Fruit fly (Drosophila melanogaster) whole organism, embryonic: ENCODE measurements around the gene CG6923.

Source experiments
- Atf-2 ChIP-seq: fragments of 200-800 bp; sonication (Bioruptor generic); optimal IDR thresholded peaks from 2 replicates; lab custom pipeline; 2016; ENCODE audit warnings: missing biosample characterization, missing genetic modification characterization
- CG10209 ChIP-seq: fragments of 200-800 bp; sonication (Bioruptor generic); optimal IDR thresholded peaks from 3 replicates; lab custom pipeline; 2017; ENCODE audit warnings: missing biosample characterization, mild to moderate bottlenecking, missing genetic modification characterization, missing genetic modification reagents
- CG10979 ChIP-seq: fragments of 200-800 bp; sonication (Bioruptor generic); optimal IDR thresholded peaks from 2 replicates; lab custom pipeline; 2018; ENCODE audit warnings: missing biosample characterization, mild to moderate bottlenecking, missing genetic modification characterization, moderate library complexity
- CG16779 ChIP-seq: fragments of 200-800 bp; sonication (Bioruptor generic); IDR thresholded peaks from 2 replicates; pipeline ENCODE4 v1.3.6; 2022; ENCODE audit warnings: missing biosample characterization, missing genetic modification characterization
- CG16813 ChIP-seq: fragments of 200-800 bp; sonication (Bioruptor generic); IDR thresholded peaks from 3 replicates; pipeline ENCODE4 v1.3.6; 2022; ENCODE audit warnings: missing biosample characterization, missing genetic modification characterization; ENCODE audit not compliant: partially characterized antibody
- CG16863 ChIP-seq: fragments of 200-800 bp; sonication (Bioruptor generic); optimal IDR thresholded peaks from 3 replicates; lab custom pipeline; 2016; ENCODE audit warnings: missing biosample characterization, missing genetic modification characterization
- CG1832 ChIP-seq: fragments of 200-800 bp; sonication (Bioruptor generic); optimal IDR thresholded peaks from 2 replicates; lab custom pipeline; 2017; ENCODE audit warnings: missing biosample characterization, mild to moderate bottlenecking, missing genetic modification characterization, inconsistent platforms
- CG2712 ChIP-seq: fragments of 200-800 bp; optimal IDR thresholded peaks from 3 replicates; lab custom pipeline; 2019; ENCODE audit warnings: missing biosample characterization, mild to moderate bottlenecking, missing genetic modification characterization, moderate library complexity
- CG32772 ChIP-seq: fragments of 200-800 bp; sonication (Bioruptor generic); IDR thresholded peaks from 2 replicates; pipeline ENCODE4 v1.3.6; 2022; ENCODE audit warnings: missing biosample characterization, missing genetic modification characterization
- CG34422 ChIP-seq: fragments of 200-800 bp; sonication (Bioruptor generic); IDR thresholded peaks from 3 replicates; pipeline ENCODE4 v1.3.6; 2022; ENCODE audit warnings: missing biosample characterization, missing genetic modification characterization
- CG3726 ChIP-seq: fragments of 200-800 bp; sonication (Bioruptor generic); IDR thresholded peaks from 3 replicates; pipeline ENCODE4, ENCODE4 v1.3.6; 2022; ENCODE audit warnings: missing biosample characterization, missing genetic modification characterization
- CG3995 ChIP-seq: fragments of 200-800 bp; sonication (Bioruptor generic); optimal IDR thresholded peaks from 3 replicates; lab custom pipeline; 2016; ENCODE audit warnings: missing biosample characterization, missing genetic modification characterization
- CG4360 ChIP-seq: fragments of 200-800 bp; sonication (Bioruptor generic); IDR thresholded peaks from 2 replicates; pipeline ENCODE4 v1.3.6; 2022; ENCODE audit warnings: missing biosample characterization, missing genetic modification characterization
- CG5953 ChIP-seq: fragments of 200-800 bp; sonication (Bioruptor generic); IDR thresholded peaks from 2 replicates; pipeline ENCODE4 v1.3.6; 2022; ENCODE audit warnings: missing biosample characterization, missing genetic modification characterization
- CG6175 ChIP-seq: fragments of 200-800 bp; sonication (Bioruptor generic); IDR thresholded peaks from 3 replicates; pipeline ENCODE4 v1.3.6; 2022; ENCODE audit warnings: missing biosample characterization, missing genetic modification characterization
- CG6254 ChIP-seq: fragments of 200-800 bp; sonication (Bioruptor generic); optimal IDR thresholded peaks from 3 replicates; lab custom pipeline; 2017; ENCODE audit warnings: mild to moderate bottlenecking, missing biosample characterization, missing genetic modification reagents, missing genetic modification characterization
- CG7357 ChIP-seq: fragments of 200-800 bp; sonication (Bioruptor generic); IDR thresholded peaks from 3 replicates; pipeline ENCODE4 v1.3.6; 2022; ENCODE audit warnings: missing biosample characterization, missing genetic modification characterization
- CG7786 ChIP-seq: fragments of 200-800 bp; sonication (Bioruptor generic); optimal IDR thresholded peaks from 2 replicates; lab custom pipeline; 2016; ENCODE audit warnings: missing biosample characterization, missing genetic modification characterization
- CkIIα-i1 ChIP-seq: fragments of 200-800 bp; sonication (Bioruptor generic); IDR thresholded peaks from 2 replicates; pipeline ENCODE4 v1.3.6; 2022; ENCODE audit warnings: missing biosample characterization, missing genetic modification characterization
- D ChIP-seq, 2 experiments: fragments of 200-800 bp in 1 of 2; fragments of >200 bp in 1 of 2; sonication (Bioruptor generic) in 1 of 2; optimal IDR thresholded peaks; 2 replicates in 1 of 2; 3 replicates in 1 of 2; lab custom pipeline; 2017; ENCODE audit warnings: mild to moderate bottlenecking in 1 of 2, missing biosample characterization in 1 of 2, missing genetic modification characterization in 1 of 2, missing genetic modification reagents in 1 of 2
- Dek ChIP-seq: fragments of 200-800 bp; sonication (Bioruptor generic); optimal IDR thresholded peaks from 3 replicates; lab custom pipeline; 2019; ENCODE audit warnings: missing biosample characterization, mild to moderate bottlenecking, missing genetic modification characterization, moderate library complexity
- Eip74EF ChIP-seq, 2 experiments: fragments of 200-800 bp in 1 of 2; fragments of >200 bp in 1 of 2; sonication (Bioruptor generic) in 1 of 2; optimal IDR thresholded peaks; 2 replicates each; lab custom pipeline; 2017 to 2019; ENCODE audit warnings: missing biosample characterization in 2 of 2, missing genetic modification characterization in 2 of 2, mild to moderate bottlenecking in 1 of 2, moderate library complexity in 1 of 2
- Ets97D ChIP-seq: fragments of 200-800 bp; sonication (Bioruptor generic); optimal IDR thresholded peaks from 3 replicates; lab custom pipeline; 2016; ENCODE audit warnings: missing biosample characterization, missing genetic modification characterization
- GATAe ChIP-seq: fragments of 200-800 bp; sonication (Bioruptor generic); conservative IDR thresholded peaks from 2 replicates; pipeline ENCODE4 v1.3.6; 2022; ENCODE audit warnings: missing biosample characterization, missing genetic modification characterization
- Gug ChIP-seq: fragments of 200-800 bp; sonication (Bioruptor generic); IDR thresholded peaks from 4 replicates; pipeline ENCODE4 v1.3.6; 2022; ENCODE audit warnings: missing biosample characterization, missing genetic modification characterization
- Hmx ChIP-seq: fragments of 200-800 bp; sonication (Bioruptor generic); optimal IDR thresholded peaks from 2 replicates; lab custom pipeline; 2016; ENCODE audit warnings: missing biosample characterization, missing genetic modification characterization
- Med ChIP-seq: fragments of 200-800 bp; sonication (Bioruptor generic); peaks from one replicate; lab custom pipeline; 2016; ENCODE audit warnings: missing biosample characterization, missing genetic modification characterization, mild to moderate bottlenecking, inconsistent platforms, moderate library complexity
- NK7.1 ChIP-seq: fragments of 200-800 bp; sonication (Bioruptor generic); optimal IDR thresholded peaks from 3 replicates; lab custom pipeline; 2016; ENCODE audit warnings: missing biosample characterization, missing genetic modification characterization
- amos ChIP-seq: fragments of 200-800 bp; sonication (Bioruptor generic); IDR thresholded peaks from 2 replicates; pipeline ENCODE4 v1.3.6; 2022; ENCODE audit warnings: missing biosample characterization, missing genetic modification characterization; ENCODE audit not compliant: partially characterized antibody
- ase ChIP-seq: fragments of 200-800 bp; sonication (Bioruptor generic); IDR thresholded peaks from 3 replicates; pipeline ENCODE4 v1.3.6; 2022; ENCODE audit warnings: missing biosample characterization, missing genetic modification characterization
- ato ChIP-seq: fragments of 200-800 bp; sonication (Bioruptor generic); IDR thresholded peaks from 2 replicates; pipeline ENCODE4 v1.3.6; 2022; ENCODE audit warnings: missing biosample characterization, missing genetic modification characterization; ENCODE audit not compliant: partially characterized antibody
- bab2 ChIP-seq: fragments of 200-800 bp; sonication (Bioruptor generic); optimal IDR thresholded peaks from 2 replicates; lab custom pipeline; 2016; ENCODE audit warnings: missing biosample characterization, missing genetic modification characterization
- bcd ChIP-seq: fragments of 200-800 bp; sonication (Bioruptor generic); optimal IDR thresholded peaks from 2 replicates; lab custom pipeline; 2017; ENCODE audit warnings: missing biosample characterization, mild to moderate bottlenecking, missing genetic modification characterization
- cato ChIP-seq: fragments of 200-800 bp; sonication (Bioruptor generic); optimal IDR thresholded peaks from 2 replicates; lab custom pipeline; 2016; ENCODE audit warnings: missing biosample characterization, missing genetic modification characterization, borderline replicate concordance
- ci ChIP-seq: fragments of 200-800 bp; sonication (Bioruptor generic); IDR thresholded peaks from 3 replicates; pipeline ENCODE4 v1.3.6; 2022; ENCODE audit warnings: missing biosample characterization, missing genetic modification characterization
- dmrt99B ChIP-seq: fragments of 200-800 bp; sonication (Bioruptor generic); optimal IDR thresholded peaks from 2 replicates; lab custom pipeline; 2018; ENCODE audit warnings: missing biosample characterization, mild to moderate bottlenecking, missing genetic modification characterization, moderate library complexity
- esg ChIP-seq: fragments of 200-800 bp; sonication (Bioruptor generic); conservative IDR thresholded peaks from 2 replicates; pipeline ENCODE4 v1.3.6; 2022; ENCODE audit warnings: missing biosample characterization, missing genetic modification characterization
- exex ChIP-seq: fragments of 200-800 bp; sonication (Bioruptor generic); optimal IDR thresholded peaks from 4 replicates; lab custom pipeline; 2018; ENCODE audit warnings: missing biosample characterization, mild to moderate bottlenecking, missing genetic modification characterization, moderate library complexity
- fu2 ChIP-seq: fragments of 200-800 bp; sonication (Bioruptor generic); optimal IDR thresholded peaks from 2 replicates; lab custom pipeline; 2016; ENCODE audit warnings: missing biosample characterization, missing genetic modification characterization
- gce ChIP-seq: fragments of 200-800 bp; sonication (Bioruptor generic); IDR thresholded peaks from 3 replicates; pipeline ENCODE4 v1.3.6; 2022; ENCODE audit warnings: missing biosample characterization, missing genetic modification characterization
- jigr1 ChIP-seq: fragments of 200-800 bp; sonication (Bioruptor generic); IDR thresholded peaks from 3 replicates; pipeline ENCODE4 v1.3.6; 2022; ENCODE audit warnings: missing biosample characterization, missing genetic modification characterization
- lmd ChIP-seq: fragments of 200-800 bp; sonication (Bioruptor generic); IDR thresholded peaks from 2 replicates; pipeline ENCODE4 v1.3.6; 2022; ENCODE audit warnings: missing biosample characterization, missing genetic modification characterization
- onecut ChIP-seq: fragments of 200-800 bp; sonication (Bioruptor generic); IDR thresholded peaks from 2 replicates; pipeline ENCODE4 v1.3.6; 2022; ENCODE audit warnings: missing biosample characterization, missing genetic modification characterization
- ttk ChIP-seq: fragments of 200-800 bp; sonication (Bioruptor generic); IDR thresholded peaks from 2 replicates; pipeline ENCODE4 v2.1.2; 2022; ENCODE audit warnings: missing biosample characterization, missing genetic modification characterization
- unc-4 ChIP-seq: fragments of 200-800 bp; sonication (Bioruptor generic); IDR thresholded peaks from 2 replicates; pipeline ENCODE4 v1.3.6; 2022; ENCODE audit warnings: missing biosample characterization, missing genetic modification characterization; ENCODE audit not compliant: partially characterized antibody

The CG6923 gene

DNA sequence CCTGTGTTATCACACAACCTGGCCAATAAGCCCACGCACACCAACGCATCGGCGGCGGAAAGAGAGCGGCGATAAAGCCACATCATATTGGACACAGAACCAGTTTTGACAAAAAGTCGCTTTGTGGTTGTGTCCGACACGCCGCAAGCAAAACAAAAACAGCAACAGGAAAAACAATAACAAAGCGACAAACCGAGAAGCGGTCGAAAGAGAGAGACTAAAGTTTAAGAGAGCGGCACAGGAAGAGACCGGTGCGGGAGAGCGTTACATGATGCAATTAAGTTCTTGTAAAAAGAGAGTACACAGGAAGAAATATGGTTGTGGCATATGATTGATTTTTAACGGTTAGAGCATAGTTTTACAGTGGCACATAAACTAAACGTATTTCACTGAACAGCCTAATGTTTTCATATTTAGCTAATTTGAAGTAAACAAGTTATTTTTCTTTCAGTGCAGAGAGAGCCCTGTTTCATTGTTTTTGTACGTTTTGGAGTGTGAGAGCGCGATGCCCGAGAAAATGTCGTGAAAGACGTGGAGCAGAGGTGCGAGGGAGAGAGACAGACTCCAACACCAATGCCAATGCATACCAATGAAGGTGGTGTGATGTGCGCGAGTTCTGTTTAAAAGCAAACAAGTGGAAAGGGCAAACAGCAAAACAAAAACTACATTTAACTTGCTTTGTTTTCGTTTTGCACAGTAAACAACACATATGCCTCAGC lies 11.0 kb upstream of the CG6923 start (continued):
- TF ChIP-seq ci (GFP tag; lab: Robert Waterston, UW) = no peak
- peak; percentile 100 for TF ChIP-seq Atf-2 (GFP tag; lab: Kevin White, UChicago)
- no peak for TF ChIP-seq CG16813 (GFP tag; lab: Robert Waterston, UW)
- TF ChIP-seq CG16863 (GFP tag; lab: Kevin White, UChicago) = peak; percentile 100
- TF ChIP-seq CG1832 = peak; percentile 71
- TF ChIP-seq CG3995 (GFP tag; lab: Kevin White, UChicago) = peak; percentile 90
- no peak for TF ChIP-seq amos
- TF ChIP-seq Gug (GFP tag; lab: Robert Waterston, UW) = peak; percentile 100
- TF ChIP-seq ase (GFP tag; lab: Robert Waterston, UW) = no peak
- peak; percentile 98 for TF ChIP-seq CG7357
- TF ChIP-seq CG32772 = no peak
- TF ChIP-seq CG7786 = peak; percentile 100
- peak; percentile 99 for TF ChIP-seq onecut (GFP tag; lab: Robert Waterston, UW)
- TF ChIP-seq D (optimal IDR thresholded peaks at IDR 0.05; lab: Kevin White, UChicago) = peak; percentile 7
- peak; percentile 100 for TF ChIP-seq D (GFP tag; optimal IDR thresholded peaks at IDR 0.05; lab: Kevin White, UChicago)
- TF ChIP-seq CG5953 (GFP tag; lab: Robert Waterston, UW) = no peak
- TF ChIP-seq Dek = peak; percentile 100
- TF ChIP-seq CG6175 (GFP tag; lab: Robert Waterston, UW) = no peak
- TF ChIP-seq ato (GFP tag; lab: Robert Waterston, UW) = no peak
- TF ChIP-seq CG10209 (GFP tag; lab: Kevin White, UChicago) = peak; percentile 100
- peak; percentile 100 for TF ChIP-seq bab2 (GFP tag; lab: Kevin White, UChicago)
- TF ChIP-seq Hmx (GFP tag; lab: Kevin White, UChicago) = peak; percentile 99
- peak; percentile 100 for TF ChIP-seq cato (GFP tag; lab: Kevin White, UChicago)
- TF ChIP-seq Med (GFP tag; lab: Kevin White, UChicago) = peak; percentile 100
- no peak for TF ChIP-seq CG4360
- TF ChIP-seq fu2 (GFP tag; lab: Kevin White, UChicago) = peak; percentile 100
- TF ChIP-seq CG3726 (GFP tag; lab: Robert Waterston, UW) = no peak
- TF ChIP-seq CG6254 (GFP tag; lab: Kevin White, UChicago) = peak; percentile 98
- peak; percentile 100 for TF ChIP-seq CG2712 (tag; lab: Kevin White, UChicago)
- peak; percentile 98 for TF ChIP-seq exex (tag; lab: Kevin White, UChicago)
- no peak for TF ChIP-seq jigr1 (GFP tag; lab: Robert Waterston, UW)
- peak; percentile 100 for TF ChIP-seq CG10979 (tag; lab: Kevin White, UChicago)
- TF ChIP-seq unc-4 = no peak
- peak; percentile 100 for TF ChIP-seq bcd (GFP tag; lab: Kevin White, UChicago)
- TF ChIP-seq lmd = no peak
- peak; percentile 100 for TF ChIP-seq NK7.1 (GFP tag; lab: Kevin White, UChicago)
- no peak for TF ChIP-seq esg (GFP tag; lab: Robert Waterston, UW)
- TF ChIP-seq GATAe (GFP tag; lab: Robert Waterston, UW) = no peak
- no peak for TF ChIP-seq CG16779 (GFP tag; lab: Robert Waterston, UW)
- peak; percentile 47 to 99 for TF ChIP-seq Eip74EF (GFP tag; optimal IDR thresholded peaks at IDR 0.05; lab: Kevin White, UChicago)
- TF ChIP-seq ttk (GFP tag; lab: Robert Waterston, UW) = no peak
- no peak for TF ChIP-seq CG34422 (GFP tag; lab: Robert Waterston, UW)
- TF ChIP-seq gce = no peak
- TF ChIP-seq CkIIα-i1 (GFP tag; lab: Robert Waterston, UW) = no peak
- peak; percentile 100 for TF ChIP-seq dmrt99B
- peak; percentile 97 for TF ChIP-seq Ets97D (GFP tag; lab: Kevin White, UChicago)
